Worm (Caenorhabditis elegans) whole organism, L4 larva: ENCODE results near the gene C32D5.11.

Experiments
- D1046.2 ChIP-seq: fragments of 200-800 bp; sonication (Bioruptor generic); IDR thresholded peaks from 2 replicates; pipeline ENCODE4 v1.3.6; 2022; ENCODE audit warnings: missing genetic modification characterization, missing compliant biosample characterization
- ama-1 ChIP-seq: fragments of 150-350 bp; optimal IDR thresholded peaks from 2 replicates; lab custom pipeline; 2014; ENCODE audit warnings: inconsistent platforms, mixed read lengths
- attf-4 ChIP-seq: sonication (generic microtip); optimal IDR thresholded peaks from 3 replicates; lab custom pipeline; 2017; ENCODE audit warnings: missing biosample characterization, missing genetic modification characterization
- fkh-10 ChIP-seq: fragments of 150-350 bp; optimal IDR thresholded peaks from 2 replicates; lab custom pipeline; 2014; ENCODE audit warnings: missing biosample characterization, missing genetic modification reagents, missing genetic modification characterization
- lsy-2 ChIP-seq, 2 experiments: fragments of 150-350 bp in 1 of 2; sonication (generic microtip) in 1 of 2; optimal IDR thresholded peaks; 2 replicates each; lab custom pipeline; 2014 to 2017; ENCODE audit warnings: missing biosample characterization in 2 of 2, missing genetic modification characterization in 2 of 2
- nhr-41 ChIP-seq: fragments of 200-800 bp; sonication (Bioruptor generic); IDR thresholded peaks from 2 replicates; pipeline ENCODE4 v1.3.6; 2022; ENCODE audit warnings: missing genetic modification reagents, missing genetic modification characterization, missing compliant biosample characterization
- nhr-48 ChIP-seq: sonication (generic microtip); optimal IDR thresholded peaks from 2 replicates; lab custom pipeline; 2016; ENCODE audit warnings: mild to moderate bottlenecking, missing genetic modification characterization, missing compliant biosample characterization
- pha-4 ChIP-seq, 2 experiments: fragments of 150-350 bp in 1 of 2; fragments of 200-800 bp in 1 of 2; sonication (Bioruptor generic) in 1 of 2; IDR thresholded peaks in 1 of 2; optimal IDR thresholded peaks in 1 of 2; 2 replicates each; pipeline versions ENCODE4 v1.3.6 to Lab custom; 2014 to 2022; ENCODE audit warnings: missing genetic modification characterization in 2 of 2, missing genetic modification reagents in 2 of 2, missing biosample characterization in 1 of 2, missing compliant biosample characterization in 1 of 2
- zag-1 ChIP-seq: fragments of 150-350 bp; optimal IDR thresholded peaks from 2 replicates; lab custom pipeline; 2014; ENCODE audit warnings: missing biosample characterization, missing genetic modification characterization
- zip-2 ChIP-seq: fragments of 150-350 bp; optimal IDR thresholded peaks from 2 replicates; lab custom pipeline; 2014; ENCODE audit warnings: missing biosample characterization, missing genetic modification characterization

DNA sequence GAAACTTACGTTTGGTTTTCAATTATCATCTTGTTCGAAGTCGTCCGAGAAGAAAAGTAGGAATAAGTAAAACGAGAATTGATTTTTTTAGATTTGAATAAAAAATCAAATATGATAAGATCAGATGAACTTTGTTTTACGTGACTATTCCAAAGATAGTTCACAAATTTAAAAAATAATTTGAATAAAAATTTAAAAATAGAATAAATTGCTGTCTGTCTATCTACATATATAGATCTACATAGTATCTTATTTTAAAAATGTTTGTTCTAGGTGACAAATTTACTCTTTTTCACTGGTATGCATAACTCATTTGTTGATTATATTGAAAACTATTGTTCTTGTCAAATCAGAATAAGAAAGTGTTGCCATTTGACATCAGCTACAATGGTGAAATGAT is 32.7 kb upstream of the C32D5.11 start, which contains the start of gene F58F12.2:
- no peak for TF ChIP-seq zag-1 (tag; lab: Kevin White, UChicago)
- TF ChIP-seq ama-1 (lab: Kevin White, UChicago): no peak
- TF ChIP-seq D1046.2 (GFP tag; lab: Robert Waterston, UW): no peak
- TF ChIP-seq attf-4 (tag; lab: Kevin White, UChicago): no peak
- no peak for TF ChIP-seq nhr-41 (GFP tag; lab: Robert Waterston, UW)
- TF ChIP-seq nhr-48 (tag; lab: Kevin White, UChicago): no peak
- TF ChIP-seq zip-2 (tag; lab: Kevin White, UChicago): no peak
- no peak for TF ChIP-seq fkh-10 (GFP tag; lab: Kevin White, UChicago)
- TF ChIP-seq pha-4 (GFP tag; IDR thresholded peaks at IDR 0.05; lab: Robert Waterston, UW): no peak
- no peak for TF ChIP-seq pha-4 (tag; optimal IDR thresholded peaks at IDR 0.05; lab: Kevin White, UChicago)
- no peak for TF ChIP-seq lsy-2 (tag; optimal IDR thresholded peaks at IDR 0.05; lab: Kevin White, UChicago)
